1 fruit fly cellular context compared by ENCODE assay signal in genomic region chr2L:19002959-19003371, dm6.
TF ChIP-seq lines count a peak whose summit lies in the region.

Gene CG31793, plus strand, starts transcription at chr2L:19003367.

TF ChIP-seq in whole organism, embryonic, 481 proteins besides CTCF, POLR2A, EP300 and RAD21 (continued from another document):
- peak; percentile 58 for TF ChIP-seq dmrt99B (tag; optimal IDR thresholded peaks at IDR 0.05; lab: Kevin White, UChicago)
- TF ChIP-seq Antp (GFP tag; optimal IDR thresholded peaks at IDR 0.05; lab: Kevin White, UChicago), result no peak
- peak; percentile 58 for TF ChIP-seq Sox102F (GFP tag; optimal IDR thresholded peaks at IDR 0.05; lab: Kevin White, UChicago)
- no peak for TF ChIP-seq her (GFP tag; optimal IDR thresholded peaks at IDR 0.05; lab: Kevin White, UChicago)
- no peak for TF ChIP-seq CG43689 (GFP tag; IDR thresholded peaks at IDR 0.05; lab: Robert Waterston, UW)
- TF ChIP-seq ham (GFP tag; IDR thresholded peaks at IDR 0.05; lab: Robert Waterston, UW), result no peak
- TF ChIP-seq CG9817 (tag; optimal IDR thresholded peaks at IDR 0.05; lab: Kevin White, UChicago), result peak; percentile 20
- peak; percentile 66 for TF ChIP-seq CG34376 (GFP tag; optimal IDR thresholded peaks at IDR 0.05; lab: Kevin White, UChicago)
- TF ChIP-seq bowl (GFP tag; IDR thresholded peaks at IDR 0.05; lab: Robert Waterston, UW), result no peak
- peak; percentile 43; the same call in 1 of the 3 replicates for TF ChIP-seq tgo (GFP tag; IDR thresholded peaks at IDR 0.05; lab: Robert Waterston, UW)
- peak; percentile 56 for TF ChIP-seq CG9932 (GFP tag; IDR thresholded peaks at IDR 0.05; lab: Robert Waterston, UW)
- no peak for TF ChIP-seq Stat92E (GFP tag; optimal IDR thresholded peaks at IDR 0.05; lab: Kevin White, UChicago)
- 0 out of 3 replicates have a peak, but pooled peaks have one; percentile 16 for TF ChIP-seq Aef1 (GFP tag; IDR thresholded peaks at IDR 0.05; lab: Robert Waterston, UW)
- peak; percentile 50 for TF ChIP-seq CG1233 (GFP tag; optimal IDR thresholded peaks at IDR 0.05; lab: Kevin White, UChicago)
- TF ChIP-seq Doc2 (GFP tag; IDR thresholded peaks at IDR 0.05; lab: Robert Waterston, UW), result no peak
- TF ChIP-seq gcm (GFP tag; optimal IDR thresholded peaks at IDR 0.05; lab: Kevin White, UChicago), result peak; percentile 40
- no peak for TF ChIP-seq Fer2 (tag; optimal IDR thresholded peaks at IDR 0.05; lab: Kevin White, UChicago)
- no peak for TF ChIP-seq Dip3 (GFP tag; optimal IDR thresholded peaks at IDR 0.05; lab: Kevin White, UChicago)
- TF ChIP-seq odd (GFP tag; optimal IDR thresholded peaks at IDR 0.05; lab: Kevin White, UChicago), result peak; percentile 46
- peak; percentile 30 for TF ChIP-seq nmo (GFP tag; optimal IDR thresholded peaks at IDR 0.05; lab: Kevin White, UChicago)
- no peak for TF ChIP-seq Hey (tag; optimal IDR thresholded peaks at IDR 0.05; lab: Kevin White, UChicago)
- 0 out of 2 replicates have a peak, but pooled peaks have one; percentile 27 for TF ChIP-seq CG11696 (GFP tag; IDR thresholded peaks at IDR 0.05; lab: Robert Waterston, UW)
- peak; percentile 32 for TF ChIP-seq CG18619 (GFP tag; optimal IDR thresholded peaks at IDR 0.05; lab: Kevin White, UChicago)
- peak; percentile 53 for TF ChIP-seq CG10209 (GFP tag; optimal IDR thresholded peaks at IDR 0.05; lab: Kevin White, UChicago)
- peak; percentile 3; the same call in 1 of the 2 replicates for TF ChIP-seq CG16779 (GFP tag; IDR thresholded peaks at IDR 0.05; lab: Robert Waterston, UW)
- peak; percentile 1 for TF ChIP-seq CG2116 (GFP tag; optimal IDR thresholded peaks at IDR 0.05; lab: Kevin White, UChicago)
- 0 out of 2 replicates have a peak, but pooled peaks have one; percentile 24 for TF ChIP-seq CG10366 (GFP tag; IDR thresholded peaks at IDR 0.05; lab: Robert Waterston, UW)
- TF ChIP-seq CG11085 (GFP tag; IDR thresholded peaks at IDR 0.05; lab: Robert Waterston, UW), result peak; percentile 27; the same call in 1 of the 2 replicates
- peak; percentile 68 for TF ChIP-seq CG31441 (GFP tag; IDR thresholded peaks at IDR 0.05; lab: Robert Waterston, UW)
- TF ChIP-seq zfh1 (GFP tag; IDR thresholded peaks at IDR 0.05; lab: Robert Waterston, UW), result no peak
- TF ChIP-seq CG11247 (GFP tag; IDR thresholded peaks at IDR 0.05; lab: Robert Waterston, UW), result no peak
- no peak for TF ChIP-seq nau (GFP tag; optimal IDR thresholded peaks at IDR 0.05; lab: Kevin White, UChicago)
- no peak for TF ChIP-seq ATbp (GFP tag; optimal IDR thresholded peaks at IDR 0.05; lab: Kevin White, UChicago)
- no peak for TF ChIP-seq Elba2 (GFP tag; optimal IDR thresholded peaks at IDR 0.05; lab: Kevin White, UChicago)
- TF ChIP-seq lilli (GFP tag; optimal IDR thresholded peaks at IDR 0.05; lab: Kevin White, UChicago), result peak; percentile 25
- TF ChIP-seq CG6654 (GFP tag; optimal IDR thresholded peaks at IDR 0.05; lab: Kevin White, UChicago), result no peak
- no peak for TF ChIP-seq CG3065 (GFP tag; optimal IDR thresholded peaks at IDR 0.05; lab: Kevin White, UChicago)
- peak; percentile 74 for TF ChIP-seq mirr (GFP tag; optimal IDR thresholded peaks at IDR 0.05; lab: Kevin White, UChicago)
- no peak for TF ChIP-seq CG16863 (GFP tag; optimal IDR thresholded peaks at IDR 0.05; lab: Kevin White, UChicago)
- peak; percentile 72 for TF ChIP-seq Hmr (GFP tag; optimal IDR thresholded peaks at IDR 0.05; lab: Kevin White, UChicago)
- TF ChIP-seq hkb (optimal IDR thresholded peaks at IDR 0.05; lab: Kevin White, UChicago), result no peak
- TF ChIP-seq hkb (GFP tag; IDR thresholded peaks at IDR 0.05; lab: Robert Waterston, UW), result peak; percentile 63
- TF ChIP-seq twi (tag; optimal IDR thresholded peaks at IDR 0.05; lab: Kevin White, UChicago), result no peak
- TF ChIP-seq Fer3 (tag; optimal IDR thresholded peaks at IDR 0.05; lab: Kevin White, UChicago), result peak; percentile 64
- TF ChIP-seq Taf1 (GFP tag; IDR thresholded peaks at IDR 0.05; lab: Robert Waterston, UW), result no peak
- no peak for TF ChIP-seq wor (GFP tag; IDR thresholded peaks at IDR 0.05; lab: Robert Waterston, UW)
- TF ChIP-seq gsb (GFP tag; IDR thresholded peaks at IDR 0.05; lab: Robert Waterston, UW), result no peak; the same call in 1 of the 2 replicates
- TF ChIP-seq sob (GFP tag; IDR thresholded peaks at IDR 0.05; lab: Robert Waterston, UW), result peak; percentile 41; the same call in 1 of the 2 replicates
- peak; percentile 24 for TF ChIP-seq Hr3 (GFP tag; optimal IDR thresholded peaks at IDR 0.05; lab: Kevin White, UChicago)
- TF ChIP-seq TFAM (GFP tag; optimal IDR thresholded peaks at IDR 0.05; lab: Kevin White, UChicago), result no peak
- TF ChIP-seq zfh2 (GFP tag; optimal IDR thresholded peaks at IDR 0.05; lab: Kevin White, UChicago), result no peak
- TF ChIP-seq cato (GFP tag; optimal IDR thresholded peaks at IDR 0.05; lab: Kevin White, UChicago; ENCODE audit: borderline replicate concordance), result no peak
- no peak for TF ChIP-seq Chrac-16 (GFP tag; optimal IDR thresholded peaks at IDR 0.05; lab: Kevin White, UChicago)
- peak; percentile 32 for TF ChIP-seq CG12155 (GFP tag; optimal IDR thresholded peaks at IDR 0.05; lab: Kevin White, UChicago)
- no peak for TF ChIP-seq esg (GFP tag; conservative IDR thresholded peaks at IDR 0.05; lab: Robert Waterston, UW)
- TF ChIP-seq ci (GFP tag; IDR thresholded peaks at IDR 0.05; lab: Robert Waterston, UW), result peak; percentile 59; the same call in 2 of the 3 replicates
- TF ChIP-seq CG12391 (tag; optimal IDR thresholded peaks at IDR 0.05; lab: Kevin White, UChicago), result peak; percentile 59
- TF ChIP-seq CG1792 (GFP tag; optimal IDR thresholded peaks at IDR 0.05; lab: Kevin White, UChicago), result no peak
- TF ChIP-seq CG7271 (tag; optimal IDR thresholded peaks at IDR 0.05; lab: Kevin White, UChicago), result no peak
- TF ChIP-seq dan (GFP tag; IDR thresholded peaks at IDR 0.05; lab: Robert Waterston, UW), result no peak
- TF ChIP-seq CG17359 (tag; optimal IDR thresholded peaks at IDR 0.05; lab: Kevin White, UChicago), result peak; percentile 52
- TF ChIP-seq E2f2 (GFP tag; IDR thresholded peaks at IDR 0.05; lab: Robert Waterston, UW), result peak; percentile 48; the same call in 1 of the 2 replicates
- peak; percentile 41; the same call in 1 of the 2 replicates for TF ChIP-seq NFAT (GFP tag; IDR thresholded peaks at IDR 0.05; lab: Robert Waterston, UW)
- TF ChIP-seq Asciz (GFP tag; optimal IDR thresholded peaks at IDR 0.05; lab: Kevin White, UChicago), result peak; percentile 39
- no peak for TF ChIP-seq tup (GFP tag; optimal IDR thresholded peaks at IDR 0.05; lab: Kevin White, UChicago)
- peak; percentile 34 for TF ChIP-seq sd (tag; optimal IDR thresholded peaks at IDR 0.05; lab: Kevin White, UChicago)
- TF ChIP-seq CG10274 (GFP tag; optimal IDR thresholded peaks at IDR 0.05; lab: Kevin White, UChicago), result no peak
- no peak for TF ChIP-seq CG33557 (GFP tag; optimal IDR thresholded peaks at IDR 0.05; lab: Kevin White, UChicago)
- TF ChIP-seq CG4854 (GFP tag; optimal IDR thresholded peaks at IDR 0.05; lab: Kevin White, UChicago), result no peak
- TF ChIP-seq H15 (GFP tag; IDR thresholded peaks at IDR 0.05; lab: Robert Waterston, UW), result no peak
- no peak for TF ChIP-seq CG3163 (GFP tag; optimal IDR thresholded peaks at IDR 0.05; lab: Kevin White, UChicago)
- no peak for TF ChIP-seq CG17328 (GFP tag; IDR thresholded peaks at IDR 0.05; lab: Robert Waterston, UW)
- peak; percentile 46 for TF ChIP-seq CG13775 (GFP tag; optimal IDR thresholded peaks at IDR 0.05; lab: Kevin White, UChicago)
- TF ChIP-seq GATAe (GFP tag; conservative IDR thresholded peaks at IDR 0.05; lab: Robert Waterston, UW), result peak; percentile 76
- no peak for TF ChIP-seq Lhr (GFP tag; optimal IDR thresholded peaks at IDR 0.05; lab: Kevin White, UChicago)
- peak; percentile 68 for TF ChIP-seq sug (tag; optimal IDR thresholded peaks at IDR 0.05; lab: Kevin White, UChicago)
- TF ChIP-seq Bdp1 (GFP tag; optimal IDR thresholded peaks at IDR 0.05; lab: Kevin White, UChicago), result no peak
- no peak for TF ChIP-seq CG15696 (tag; optimal IDR thresholded peaks at IDR 0.05; lab: Kevin White, UChicago)
- TF ChIP-seq lmd (GFP tag; IDR thresholded peaks at IDR 0.05; lab: Robert Waterston, UW), result no peak
- TF ChIP-seq ssp (GFP tag; IDR thresholded peaks at IDR 0.05; lab: Robert Waterston, UW), result no peak
- TF ChIP-seq lab (GFP tag; optimal IDR thresholded peaks at IDR 0.05; lab: Kevin White, UChicago), result peak; percentile 73
- no peak for TF ChIP-seq CG9797 (GFP tag; optimal IDR thresholded peaks at IDR 0.05; lab: Kevin White, UChicago)
- no peak for TF ChIP-seq CG4360 (GFP tag; IDR thresholded peaks at IDR 0.05; lab: Robert Waterston, UW)
- peak; percentile 53; the same call in 1 of the 3 replicates for TF ChIP-seq CG11456 (GFP tag; IDR thresholded peaks at IDR 0.05; lab: Robert Waterston, UW)
- peak; percentile 65; the same call in 2 of the 4 replicates for TF ChIP-seq chinmo (GFP tag; IDR thresholded peaks at IDR 0.05; lab: Robert Waterston, UW; ENCODE audit: partially characterized antibody)
- TF ChIP-seq CG18011 (GFP tag; optimal IDR thresholded peaks at IDR 0.05; lab: Kevin White, UChicago), result no peak
- no peak for TF ChIP-seq CG11723 (GFP tag; optimal IDR thresholded peaks at IDR 0.05; lab: Kevin White, UChicago)
- TF ChIP-seq crol (GFP tag; IDR thresholded peaks at IDR 0.05; lab: Robert Waterston, UW), result no peak
- no peak for TF ChIP-seq eyg (GFP tag; optimal IDR thresholded peaks at IDR 0.05; lab: Kevin White, UChicago)
- TF ChIP-seq CG2712 (tag; optimal IDR thresholded peaks at IDR 0.05; lab: Kevin White, UChicago), result peak; percentile 62
- TF ChIP-seq Max (GFP tag; optimal IDR thresholded peaks at IDR 0.05; lab: Kevin White, UChicago), result no peak
- no peak for TF ChIP-seq wek (GFP tag; optimal IDR thresholded peaks at IDR 0.05; lab: Kevin White, UChicago)
- no peak for TF ChIP-seq HLH4C (GFP tag; IDR thresholded peaks at IDR 0.05; lab: Robert Waterston, UW; ENCODE audit: partially characterized antibody)
- peak; percentile 67 for TF ChIP-seq CG8924 (tag; optimal IDR thresholded peaks at IDR 0.05; lab: Kevin White, UChicago)
- TF ChIP-seq D19A (tag; optimal IDR thresholded peaks at IDR 0.05; lab: Kevin White, UChicago), result peak; percentile 62
- no peak for TF ChIP-seq wdn (GFP tag; IDR thresholded peaks at IDR 0.05; lab: Robert Waterston, UW)
- TF ChIP-seq onecut (GFP tag; IDR thresholded peaks at IDR 0.05; lab: Robert Waterston, UW), result no peak
- no peak for TF ChIP-seq disco-r (GFP tag; optimal IDR thresholded peaks at IDR 0.05; lab: Kevin White, UChicago)
- no peak for TF ChIP-seq Dfd (GFP tag; optimal IDR thresholded peaks at IDR 0.05; lab: Kevin White, UChicago)
- TF ChIP-seq CG7556 (GFP tag; optimal IDR thresholded peaks at IDR 0.05; lab: Kevin White, UChicago), result peak; percentile 72
TF ChIP-seq in whole organism, embryonic: peak in this region for 167.
